Worm (Caenorhabditis elegans) whole organism, L1 larva: ENCODE data around the gene T21E8.4.

ENCODE experiments used
- C04F5.9 ChIP-seq: sonication (generic microtip); optimal IDR thresholded peaks from 2 replicates; lab custom pipeline; 2016; ENCODE audit warnings: missing genetic modification characterization, missing compliant biosample characterization
- C34B4.2 ChIP-seq: sonication (generic microtip); optimal IDR thresholded peaks from 2 replicates; lab custom pipeline; 2017; ENCODE audit warnings: mild to moderate bottlenecking, missing genetic modification characterization, missing compliant biosample characterization
- F16B12.6 ChIP-seq: fragments of 150-350 bp; optimal IDR thresholded peaks from 2 replicates; lab custom pipeline; 2014; ENCODE audit warnings: missing biosample characterization, missing genetic modification characterization
- Y116A8C.19 ChIP-seq: sonication (generic microtip); optimal IDR thresholded peaks from 2 replicates; lab custom pipeline; 2016; ENCODE audit warnings: missing compliant biosample characterization, missing genetic modification characterization, borderline replicate concordance
- alr-1 ChIP-seq: fragments of 200-800 bp; sonication (Bioruptor generic); optimal IDR thresholded peaks from 2 replicates; lab custom pipeline; 2018; ENCODE audit warnings: borderline replicate concordance, mild to moderate bottlenecking, missing genetic modification characterization, missing compliant biosample characterization
- blmp-1 ChIP-seq: fragments of 150-350 bp; optimal IDR thresholded peaks from 2 replicates; lab custom pipeline; 2014; ENCODE audit warnings: missing biosample characterization, missing genetic modification characterization
- ceh-63 ChIP-seq: fragments of 200-800 bp; sonication (Bioruptor generic); optimal IDR thresholded peaks from 2 replicates; lab custom pipeline; 2018; ENCODE audit warnings: mild to moderate bottlenecking, missing genetic modification characterization, missing compliant biosample characterization
- ceh-88 ChIP-seq: fragments of 200-800 bp; sonication (Bioruptor generic); IDR thresholded peaks from 2 replicates; pipeline ENCODE4 v1.3.6; 2022; ENCODE audit warnings: missing genetic modification characterization, missing compliant biosample characterization
- dpl-1 ChIP-seq, 3 experiments: fragments of 150-350 bp in 2 of 3; sonication (generic microtip) in 1 of 3; optimal IDR thresholded peaks; 2 replicates each; lab custom pipeline; 2014 to 2017; ENCODE audit warnings: missing biosample characterization in 3 of 3, missing genetic modification characterization in 3 of 3, missing genetic modification reagents in 3 of 3
- dsc-1 ChIP-seq: sonication (generic microtip); optimal IDR thresholded peaks from 2 replicates; lab custom pipeline; 2016; ENCODE audit warnings: mild to moderate bottlenecking, missing genetic modification characterization, missing compliant biosample characterization
- efl-1 ChIP-seq, 4 experiments: fragments of 150-350 bp; optimal IDR thresholded peaks in 3 of 4; peaks in 1 of 4; 1 replicate in 1 of 4; 2 replicates in 3 of 4; lab custom pipeline; 2014; ENCODE audit warnings: missing biosample characterization in 2 of 4, missing genetic modification characterization in 2 of 4, missing genetic modification reagents in 2 of 4
- ets-5 ChIP-seq: fragments of 200-800 bp; sonication (Bioruptor generic); IDR thresholded peaks from 2 replicates; pipeline ENCODE4 v1.3.6; 2022; ENCODE audit warnings: missing genetic modification characterization, missing compliant biosample characterization
- fkh-8 ChIP-seq: sonication (generic microtip); optimal IDR thresholded peaks from 2 replicates; lab custom pipeline; 2016; ENCODE audit warnings: mild to moderate bottlenecking, missing genetic modification characterization, missing compliant biosample characterization
- hlh-17 ChIP-seq: fragments of 200-800 bp; sonication (Bioruptor generic); optimal IDR thresholded peaks from 2 replicates; lab custom pipeline; 2018; ENCODE audit warnings: missing genetic modification characterization, mild to moderate bottlenecking, missing compliant biosample characterization, moderate library complexity, borderline replicate concordance
- irx-1 ChIP-seq: sonication (generic microtip); optimal IDR thresholded peaks from 2 replicates; lab custom pipeline; 2016; ENCODE audit warnings: missing genetic modification characterization, missing compliant biosample characterization
- isw-1 ChIP-seq: fragments of 200-800 bp; sonication (Bioruptor generic); IDR thresholded peaks from 2 replicates; pipeline ENCODE4 v1.3.6; 2022; ENCODE audit warnings: missing genetic modification characterization, missing compliant biosample characterization
- jun-1 ChIP-seq: fragments of 150-350 bp; optimal IDR thresholded peaks from 2 replicates; lab custom pipeline; 2014; ENCODE audit warnings: missing biosample characterization, missing genetic modification reagents, missing genetic modification characterization
- lin-14 ChIP-seq: fragments of 200-800 bp; sonication (Bioruptor generic); optimal IDR thresholded peaks from 2 replicates; lab custom pipeline; 2018; ENCODE audit warnings: mild to moderate bottlenecking, missing genetic modification characterization, moderate library complexity, missing compliant biosample characterization
- lin-39 ChIP-seq: fragments of 150-350 bp; optimal IDR thresholded peaks from 2 replicates; lab custom pipeline; 2014; ENCODE audit warnings: missing biosample characterization, missing genetic modification reagents, missing genetic modification characterization
- nhr-11 ChIP-seq: fragments of 150-350 bp; optimal IDR thresholded peaks from 2 replicates; lab custom pipeline; 2014; ENCODE audit warnings: missing biosample characterization, missing genetic modification characterization
- nhr-12 ChIP-seq: sonication (generic microtip); optimal IDR thresholded peaks from 2 replicates; lab custom pipeline; 2017; ENCODE audit warnings: missing biosample characterization, missing genetic modification characterization
- nhr-19 ChIP-seq: fragments of 200-800 bp; sonication (Bioruptor generic); conservative IDR thresholded peaks from 2 replicates; pipeline ENCODE4 v1.3.6; 2022; ENCODE audit warnings: missing genetic modification characterization, missing compliant biosample characterization
- nhr-20 ChIP-seq: sonication (generic microtip); optimal IDR thresholded peaks from 2 replicates; lab custom pipeline; 2016; ENCODE audit warnings: mild to moderate bottlenecking, missing genetic modification characterization, missing compliant biosample characterization
- nhr-71 ChIP-seq: sonication (generic microtip); optimal IDR thresholded peaks from 2 replicates; lab custom pipeline; 2016; ENCODE audit warnings: mild to moderate bottlenecking, missing genetic modification characterization, moderate library complexity, missing compliant biosample characterization
- nhr-76 ChIP-seq: sonication (generic microtip); optimal IDR thresholded peaks from 2 replicates; lab custom pipeline; 2017; ENCODE audit warnings: missing biosample characterization, missing genetic modification characterization
- rnt-1 ChIP-seq: sonication (generic microtip); optimal IDR thresholded peaks from 2 replicates; lab custom pipeline; 2016; ENCODE audit warnings: mild to moderate bottlenecking, missing genetic modification characterization, moderate library complexity, missing compliant biosample characterization
- snu-23 ChIP-seq: sonication (generic microtip); optimal IDR thresholded peaks from 2 replicates; lab custom pipeline; 2016; ENCODE audit warnings: missing genetic modification characterization, missing compliant biosample characterization
- sox-4 ChIP-seq: sonication (generic microtip); optimal IDR thresholded peaks from 2 replicates; lab custom pipeline; 2016; ENCODE audit warnings: missing genetic modification characterization, missing compliant biosample characterization
- sup-37 ChIP-seq: fragments of 200-800 bp; sonication (Bioruptor generic); optimal IDR thresholded peaks from 2 replicates; lab custom pipeline; 2018; ENCODE audit warnings: mild to moderate bottlenecking, missing genetic modification characterization, missing compliant biosample characterization
- unc-130 ChIP-seq: fragments of 150-350 bp; optimal IDR thresholded peaks from 2 replicates; lab custom pipeline; 2017; ENCODE audit warnings: missing biosample characterization, missing genetic modification characterization, inconsistent platforms
- unc-62 ChIP-seq: fragments of 150-350 bp; optimal IDR thresholded peaks from 2 replicates; lab custom pipeline; 2014; ENCODE audit warnings: missing biosample characterization, missing genetic modification reagents, missing genetic modification characterization
- vab-15 ChIP-seq: sonication (generic microtip); optimal IDR thresholded peaks from 2 replicates; lab custom pipeline; 2017; ENCODE audit warnings: missing genotype, mild to moderate bottlenecking, missing genetic modification characterization, missing compliant biosample characterization
- zag-1 ChIP-seq: fragments of 150-350 bp; optimal IDR thresholded peaks from 2 replicates; lab custom pipeline; 2014; ENCODE audit warnings: missing biosample characterization, missing genetic modification characterization
- zip-4 ChIP-seq: fragments of 200-800 bp; sonication (Bioruptor generic); optimal IDR thresholded peaks from 2 replicates; lab custom pipeline; 2018; ENCODE audit warnings: mild to moderate bottlenecking, missing genetic modification characterization, moderate library complexity, missing compliant biosample characterization
- ztf-11 ChIP-seq, 2 experiments: sonication (generic microtip); optimal IDR thresholded peaks; 2 replicates each; lab custom pipeline; 2016 to 2017; ENCODE audit warnings: missing genetic modification characterization in 2 of 2, missing biosample characterization in 1 of 2, missing compliant biosample characterization in 1 of 2

T21E8.4 gene

DNA sequence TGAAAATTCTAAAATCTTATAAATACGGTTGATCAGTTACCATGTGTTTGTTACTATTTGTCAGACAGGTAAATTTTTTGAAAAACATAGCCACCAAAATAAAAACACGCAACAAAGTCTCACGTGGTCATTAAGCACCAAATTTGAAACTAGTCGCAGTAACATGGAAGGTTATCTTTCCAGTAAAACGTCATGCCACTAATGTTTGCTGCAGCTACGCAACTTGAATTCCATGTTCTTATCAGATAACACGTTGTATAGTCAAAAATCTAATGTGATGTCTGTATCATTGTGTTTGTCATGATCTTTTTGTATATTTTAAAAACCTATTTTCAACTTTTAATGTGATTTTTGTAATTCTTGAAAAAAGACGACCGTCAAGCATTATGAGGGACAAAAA is 21.2 kb downstream of the T21E8.4 start (continued):
- no peak for TF ChIP-seq hlh-17 (GFP tag; lab: Kevin White, UChicago)
- no peak for TF ChIP-seq unc-62 (GFP tag; lab: Kevin White, UChicago)
- no peak for TF ChIP-seq ztf-11 (tag; optimal IDR thresholded peaks at IDR 0.05; lab: Kevin White, UChicago)
- TF ChIP-seq ceh-63 = no peak
- no peak for TF ChIP-seq dpl-1 (GFP tag; optimal IDR thresholded peaks at IDR 0.05; lab: Kevin White, UChicago)
- no peak for TF ChIP-seq nhr-12 (tag; lab: Kevin White, UChicago)
- peak; percentile 57 for TF ChIP-seq nhr-20
- no peak for TF ChIP-seq sox-4 (tag; lab: Kevin White, UChicago)
- TF ChIP-seq F16B12.6 = no peak
- TF ChIP-seq ceh-88 (GFP tag; lab: Robert Waterston, UW) = no peak
- TF ChIP-seq C34B4.2 (tag; lab: Kevin White, UChicago) = no peak
- no peak for TF ChIP-seq ets-5 (GFP tag; lab: Robert Waterston, UW)
- no peak for TF ChIP-seq sup-37 (GFP tag; lab: Kevin White, UChicago)
- TF ChIP-seq lin-39 (tag; lab: Kevin White, UChicago) = no peak
- TF ChIP-seq isw-1 (GFP tag; lab: Robert Waterston, UW) = no peak
- TF ChIP-seq irx-1 = no peak
- no peak for TF ChIP-seq unc-130 (tag; lab: Kevin White, UChicago)
- TF ChIP-seq lin-14 (GFP tag; lab: Kevin White, UChicago) = peak; percentile 41
- no peak for TF ChIP-seq alr-1
- no peak for TF ChIP-seq Y116A8C.19 (tag; lab: Kevin White, UChicago)
- TF ChIP-seq nhr-71 (tag; lab: Kevin White, UChicago) = peak; percentile 37
- no peak for TF ChIP-seq nhr-11
- no peak for TF ChIP-seq vab-15 (tag; lab: Kevin White, UChicago)
- TF ChIP-seq efl-1 (optimal IDR thresholded peaks at IDR 0.05; lab: Kevin White, UChicago) = no peak
- no peak for TF ChIP-seq efl-1 (GFP tag; optimal IDR thresholded peaks at IDR 0.05 in 1 of 2; lab: Kevin White, UChicago)
- TF ChIP-seq jun-1 (tag; lab: Kevin White, UChicago) = no peak
- TF ChIP-seq zag-1 = no peak
- TF ChIP-seq C04F5.9 (tag; lab: Kevin White, UChicago) = no peak
- TF ChIP-seq fkh-8 (tag; lab: Kevin White, UChicago) = no peak
- TF ChIP-seq nhr-76 = no peak
- TF ChIP-seq, all 84 proteins: peak for 11

- no peak for TF ChIP-seq fkh-8 (tag; lab: Kevin White, UChicago)
- peak; percentile 77 for TF ChIP-seq blmp-1 (tag; lab: Kevin White, UChicago)
Measured at ce11 chrX:10902723-10903322, 22.2 kb downstream of the T21E8.4 start, which contains the start of gene acbp-3. acbp-3 (plus strand) TSS chrX:10903272.

- no peak for TF ChIP-seq ceh-88 (GFP tag; lab: Robert Waterston, UW)
- no peak for TF ChIP-seq zip-4 (GFP tag; lab: Kevin White, UChicago)
- peak; percentile 26 for TF ChIP-seq nhr-20
- TF ChIP-seq nhr-71 (tag; lab: Kevin White, UChicago) = peak; percentile 32
Measured at ce11 chrX:10903416-10903815, 22.8 kb downstream of the T21E8.4 start.

DNA sequence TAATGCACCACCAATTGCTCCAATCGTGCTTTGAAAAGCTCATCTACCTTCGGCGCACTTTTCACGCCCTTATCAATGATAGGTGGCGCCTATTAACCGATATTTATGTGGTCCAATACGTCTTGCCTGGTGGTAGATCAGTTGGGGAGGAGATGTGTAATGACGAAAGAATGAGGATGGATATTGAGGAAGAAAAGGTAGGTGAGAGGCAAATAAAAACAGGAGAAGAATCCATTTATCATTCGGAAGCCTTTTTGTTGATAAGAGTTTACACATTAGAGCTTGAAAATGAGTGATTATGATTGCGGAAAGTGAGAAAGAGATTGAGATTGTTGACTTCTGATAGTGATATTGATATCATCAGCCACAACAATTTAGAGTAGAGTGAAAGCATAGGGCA is 26.8 kb downstream of the T21E8.4 start:
- TF ChIP-seq zip-4 (GFP tag; lab: Kevin White, UChicago) (no peak), rnt-1 (peak; percentile 64), snu-23 (GFP tag; lab: Kevin White, UChicago) (no peak), nhr-19 (GFP tag; lab: Robert Waterston, UW) (0 out of 2 replicates have a peak, but pooled peaks have one; percentile 7), dsc-1 (no peak), lin-14 (GFP tag; lab: Kevin White, UChicago) (peak; percentile 32), nhr-71 (tag; lab: Kevin White, UChicago) (peak; percentile 29)
- TF ChIP-seq, all 84 proteins: peak for 4
